Worm (Caenorhabditis elegans) whole organism, L4 larva: Measurements from ENCODE around the gene fbxb-74.

Experiments
- F10B5.3 ChIP-seq: sonication (generic microtip); optimal IDR thresholded peaks from 2 replicates; lab custom pipeline; 2016; ENCODE audit warnings: mild to moderate bottlenecking, missing genetic modification characterization, missing compliant biosample characterization
- F26F4.8 ChIP-seq: fragments of 200-800 bp; sonication (Bioruptor generic); conservative IDR thresholded peaks from 2 replicates; pipeline ENCODE4 v1.3.6; 2022; ENCODE audit warnings: missing genetic modification characterization, missing compliant biosample characterization
- F49E8.2 ChIP-seq: sonication (generic microtip); optimal IDR thresholded peaks from 2 replicates; lab custom pipeline; 2016; ENCODE audit warnings: missing compliant biosample characterization, mild to moderate bottlenecking, missing genetic modification characterization, borderline replicate concordance
- T26A8.4 ChIP-seq: fragments of 200-800 bp; sonication (Bioruptor generic); IDR thresholded peaks from 2 replicates; pipeline ENCODE4 v1.3.6; 2022; ENCODE audit warnings: missing genetic modification characterization, missing compliant biosample characterization
- Y75B8A.6 ChIP-seq: fragments of 200-800 bp; sonication (Bioruptor generic); IDR thresholded peaks from 2 replicates; pipeline ENCODE4 v1.3.6; 2022; ENCODE audit warnings: missing genetic modification reagents, missing genetic modification characterization, missing compliant biosample characterization
- ZK337.2 ChIP-seq: fragments of 200-800 bp; sonication (Bioruptor generic); IDR thresholded peaks from 2 replicates; pipeline ENCODE4 v1.3.6; 2022; ENCODE audit warnings: missing genetic modification reagents, missing genetic modification characterization, missing compliant biosample characterization
- aha-1 ChIP-seq: fragments of 150-350 bp; peaks from one replicate; lab custom pipeline; 2014; ENCODE audit warnings: missing biosample characterization, missing genetic modification characterization
- attf-4 ChIP-seq: sonication (generic microtip); optimal IDR thresholded peaks from 3 replicates; lab custom pipeline; 2017; ENCODE audit warnings: missing biosample characterization, missing genetic modification characterization
- ceh-20 ChIP-seq: fragments of 200-800 bp; sonication (Bioruptor generic); IDR thresholded peaks from 2 replicates; pipeline ENCODE4 v1.3.6; 2022; ENCODE audit warnings: missing genetic modification reagents, missing genetic modification characterization, missing compliant biosample characterization
- ceh-44 ChIP-seq: fragments of 200-800 bp; sonication (Bioruptor generic); IDR thresholded peaks from 2 replicates; pipeline ENCODE4 v1.3.6; 2022; ENCODE audit warnings: missing genetic modification reagents, missing genetic modification characterization, missing compliant biosample characterization
- ctbp-1 ChIP-seq: fragments of 200-800 bp; sonication (Bioruptor generic); IDR thresholded peaks from 2 replicates; pipeline ENCODE4 v1.3.6; 2022; ENCODE audit warnings: missing genetic modification reagents, missing genetic modification characterization, missing compliant biosample characterization
- daf-12 ChIP-seq: fragments of 150-350 bp; optimal IDR thresholded peaks from 2 replicates; lab custom pipeline; 2014; ENCODE audit warnings: missing biosample characterization, missing genetic modification reagents, missing genetic modification characterization
- daf-16 ChIP-seq, 3 experiments: sonication (generic microtip); optimal IDR thresholded peaks; 2 replicates each; lab custom pipeline; 2016 to 2017; ENCODE audit warnings: missing genetic modification characterization in 3 of 3, missing genetic modification reagents in 3 of 3, mild to moderate bottlenecking in 2 of 3, missing compliant biosample characterization in 2 of 3, missing biosample characterization in 1 of 3, moderate library complexity in 1 of 3
- daf-8 ChIP-seq: fragments of 200-800 bp; sonication (Bioruptor generic); IDR thresholded peaks from 2 replicates; pipeline ENCODE4 v1.3.6; 2022; ENCODE audit warnings: missing genetic modification characterization, missing compliant biosample characterization
- dpl-1 ChIP-seq: fragments of 150-350 bp; optimal IDR thresholded peaks from 2 replicates; lab custom pipeline; 2014; ENCODE audit warnings: missing biosample characterization, missing genetic modification reagents, missing genetic modification characterization
- dve-1 ChIP-seq: sonication (generic microtip); optimal IDR thresholded peaks from 2 replicates; lab custom pipeline; 2017; ENCODE audit warnings: antibody characterized with exemption, mild to moderate bottlenecking, missing genetic modification characterization, missing compliant biosample characterization; ENCODE audit not compliant: insufficient read depth
- egl-43 ChIP-seq: fragments of 200-800 bp; sonication (Bioruptor generic); IDR thresholded peaks from 2 replicates; pipeline ENCODE4 v1.3.6; 2022; ENCODE audit warnings: missing genetic modification reagents, missing genetic modification characterization, missing compliant biosample characterization
- hif-1 ChIP-seq, 2 experiments: sonication (generic microtip); optimal IDR thresholded peaks; 2 replicates each; lab custom pipeline; 2016 to 2017; ENCODE audit warnings: missing compliant biosample characterization in 2 of 2, missing genetic modification characterization in 2 of 2, missing genetic modification reagents in 2 of 2, missing genotype in 2 of 2, mild to moderate bottlenecking in 1 of 2
- hlh-11 ChIP-seq: fragments of 200-800 bp; sonication (Bioruptor generic); optimal IDR thresholded peaks from 2 replicates; lab custom pipeline; 2018; ENCODE audit warnings: mild to moderate bottlenecking, missing genetic modification characterization, missing compliant biosample characterization
- hmg-1.1 ChIP-seq: fragments of 200-800 bp; sonication (Bioruptor generic); IDR thresholded peaks from 2 replicates; pipeline ENCODE4 v1.3.6; 2022; ENCODE audit warnings: missing genetic modification reagents, missing genetic modification characterization, missing compliant biosample characterization
- lim-7 ChIP-seq: fragments of 200-800 bp; sonication (Bioruptor generic); IDR thresholded peaks from 2 replicates; pipeline ENCODE4 v1.3.6; 2022; ENCODE audit warnings: missing genetic modification characterization, missing compliant biosample characterization
- lin-1 ChIP-seq: fragments of 200-800 bp; sonication (Bioruptor generic); IDR thresholded peaks from 2 replicates; pipeline ENCODE4 v1.3.6; 2022; ENCODE audit warnings: missing genetic modification reagents, missing genetic modification characterization, missing compliant biosample characterization
- lin-29 ChIP-seq: fragments of 200-800 bp; sonication (Bioruptor generic); IDR thresholded peaks from 2 replicates; pipeline ENCODE4 v1.3.6; 2022; ENCODE audit warnings: missing genetic modification reagents, missing genetic modification characterization, missing compliant biosample characterization
- nhr-10 ChIP-seq: fragments of 150-350 bp; optimal IDR thresholded peaks from 2 replicates; lab custom pipeline; 2014; ENCODE audit warnings: missing biosample characterization, missing genetic modification characterization
- nhr-111 ChIP-seq: fragments of 200-800 bp; sonication (Bioruptor generic); optimal IDR thresholded peaks from 2 replicates; lab custom pipeline; 2018; ENCODE audit warnings: mild to moderate bottlenecking, missing genetic modification characterization, missing compliant biosample characterization
- nhr-42 ChIP-seq: fragments of 200-800 bp; sonication (Bioruptor generic); IDR thresholded peaks from 2 replicates; pipeline ENCODE4 v1.3.6; 2022; ENCODE audit warnings: missing genetic modification characterization, missing compliant biosample characterization
- nhr-48 ChIP-seq: sonication (generic microtip); optimal IDR thresholded peaks from 2 replicates; lab custom pipeline; 2016; ENCODE audit warnings: mild to moderate bottlenecking, missing genetic modification characterization, missing compliant biosample characterization
- nhr-6 ChIP-seq: fragments of 150-350 bp; optimal IDR thresholded peaks from 2 replicates; lab custom pipeline; 2014; ENCODE audit warnings: missing biosample characterization, missing genetic modification characterization
- nhr-77 ChIP-seq: fragments of 150-350 bp; optimal IDR thresholded peaks from 2 replicates; lab custom pipeline; 2014; ENCODE audit warnings: missing biosample characterization, missing genetic modification characterization
- saeg-2 ChIP-seq: fragments of 200-800 bp; sonication (Bioruptor generic); IDR thresholded peaks from 2 replicates; pipeline ENCODE4 v1.3.6; 2022; ENCODE audit warnings: missing genetic modification reagents, missing genetic modification characterization, missing compliant biosample characterization
- snpc-4 ChIP-seq: fragments of 150-350 bp; optimal IDR thresholded peaks from 2 replicates; lab custom pipeline; 2014; ENCODE audit warnings: missing biosample characterization, missing genetic modification characterization
- spr-1 ChIP-seq: sonication (generic microtip); optimal IDR thresholded peaks from 2 replicates; lab custom pipeline; 2016; ENCODE audit warnings: mild to moderate bottlenecking, missing genetic modification characterization, missing compliant biosample characterization
- tra-1 ChIP-seq: fragments of 200-800 bp; sonication (Bioruptor generic); IDR thresholded peaks from 2 replicates; pipeline ENCODE4 v1.3.6; 2022; ENCODE audit warnings: missing genetic modification reagents, missing genetic modification characterization, missing compliant biosample characterization
- unc-130 ChIP-seq: sonication (generic microtip); optimal IDR thresholded peaks from 2 replicates; lab custom pipeline; 2016; ENCODE audit warnings: missing genetic modification reagents, missing genetic modification characterization, missing compliant biosample characterization
- unc-62 ChIP-seq, 3 experiments: fragments of 150-350 bp in 1 of 3; sonication (generic microtip); optimal IDR thresholded peaks in 2 of 3; peaks in 1 of 3; 1 replicate in 1 of 3; 2 replicates in 2 of 3; lab custom pipeline; 2014 to 2017; ENCODE audit warnings: missing biosample characterization in 3 of 3, missing genetic modification characterization in 3 of 3, missing genetic modification reagents in 3 of 3, missing genotype in 1 of 3
- zip-11 ChIP-seq: fragments of 200-800 bp; sonication (Bioruptor generic); IDR thresholded peaks from 2 replicates; pipeline ENCODE4 v1.3.6; 2022; ENCODE audit warnings: missing genetic modification characterization, missing compliant biosample characterization
- ztf-7 ChIP-seq: fragments of 150-350 bp; optimal IDR thresholded peaks from 2 replicates; lab custom pipeline; 2014; ENCODE audit warnings: missing biosample characterization, missing genetic modification characterization

The fbxb-74 gene

DNA sequence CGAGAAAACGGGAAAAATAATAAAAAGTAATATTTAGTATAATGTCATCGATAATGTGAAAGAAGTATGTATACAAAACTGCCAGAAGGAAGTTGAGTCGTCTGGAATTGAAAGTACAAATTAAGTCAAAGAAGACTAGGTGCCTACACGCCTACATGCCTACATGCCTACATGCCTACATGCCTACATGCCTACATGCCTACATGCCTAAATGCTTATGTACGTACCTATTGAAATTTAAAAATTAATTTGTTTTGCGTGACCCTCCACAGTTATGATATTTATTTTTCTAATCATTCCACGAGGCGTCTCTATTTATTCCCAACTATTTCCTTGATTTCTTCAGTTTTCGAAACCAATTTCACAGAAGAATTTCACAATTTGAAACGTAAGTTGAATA, 9.2 kb downstream of the fbxb-74 start, which contains the start of the genes str-185 and R08C7.5:
TSS of gene str-185 (minus strand) at position 101 of the 400 bp plus-strand sequence.
TSS of gene R08C7.5 (plus strand) at position 329 of the 400 bp plus-strand sequence.
- TF ChIP-seq zip-11 (GFP tag; lab: Robert Waterston, UW) (no peak), unc-130 (GFP tag; lab: Kevin White, UChicago) (no peak), daf-12 (tag; lab: Kevin White, UChicago) (no peak), nhr-77 (no peak), nhr-48 (tag; lab: Kevin White, UChicago) (no peak), hif-1 (tag; optimal IDR thresholded peaks at IDR 0.05; lab: Kevin White, UChicago) (no peak), T26A8.4 (GFP tag; lab: Robert Waterston, UW) (no peak), Y75B8A.6 (GFP tag; lab: Robert Waterston, UW) (no peak), daf-8 (GFP tag; lab: Robert Waterston, UW) (no peak), F26F4.8 (GFP tag; lab: Robert Waterston, UW) (no peak), tra-1 (GFP tag; lab: Robert Waterston, UW) (no peak), ceh-20 (GFP tag; lab: Robert Waterston, UW) (no peak), dpl-1 (GFP tag; lab: Kevin White, UChicago) (no peak), spr-1 (no peak), dve-1 (tag; lab: Kevin White, UChicago) (no peak)

DNA sequence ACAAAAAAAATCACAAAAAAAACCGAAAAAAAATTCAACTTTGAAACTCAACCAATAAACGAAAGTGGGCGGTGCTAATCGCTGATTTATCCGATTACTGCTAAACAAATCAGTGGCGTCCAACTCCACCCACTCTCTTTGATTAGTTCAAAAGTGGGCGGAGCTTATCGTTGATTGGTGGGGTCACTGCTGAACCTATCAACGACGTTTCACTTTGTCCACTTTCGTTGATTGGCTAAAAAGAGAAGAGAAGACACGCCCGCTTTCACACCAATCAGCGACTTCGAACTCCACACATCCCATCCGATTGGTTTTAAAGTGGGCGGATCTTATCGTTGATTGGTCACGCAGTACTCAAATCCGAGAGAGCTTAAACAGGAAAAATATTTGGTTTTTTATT, 15.2 kb downstream of the fbxb-74 start:
- no peak for TF ChIP-seq nhr-6 (tag; lab: Kevin White, UChicago)
- TF ChIP-seq unc-62 (GFP tag; optimal IDR thresholded peaks at IDR 0.05 in 1 of 2; lab: Kevin White, UChicago) = peak in 1 of 2 experiments; percentile 55
- no peak for TF ChIP-seq unc-62 (tag; optimal IDR thresholded peaks at IDR 0.05; lab: Kevin White, UChicago)
- TF ChIP-seq F10B5.3 (tag; lab: Kevin White, UChicago) = no peak
- no peak for TF ChIP-seq F49E8.2 (tag; lab: Kevin White, UChicago)
- no peak for TF ChIP-seq nhr-10 (tag; lab: Kevin White, UChicago)
- TF ChIP-seq hlh-11 (tag; lab: Kevin White, UChicago) = no peak
- no peak for TF ChIP-seq egl-43 (GFP tag; lab: Robert Waterston, UW)
- no peak for TF ChIP-seq dve-1 (tag; lab: Kevin White, UChicago)

DNA sequence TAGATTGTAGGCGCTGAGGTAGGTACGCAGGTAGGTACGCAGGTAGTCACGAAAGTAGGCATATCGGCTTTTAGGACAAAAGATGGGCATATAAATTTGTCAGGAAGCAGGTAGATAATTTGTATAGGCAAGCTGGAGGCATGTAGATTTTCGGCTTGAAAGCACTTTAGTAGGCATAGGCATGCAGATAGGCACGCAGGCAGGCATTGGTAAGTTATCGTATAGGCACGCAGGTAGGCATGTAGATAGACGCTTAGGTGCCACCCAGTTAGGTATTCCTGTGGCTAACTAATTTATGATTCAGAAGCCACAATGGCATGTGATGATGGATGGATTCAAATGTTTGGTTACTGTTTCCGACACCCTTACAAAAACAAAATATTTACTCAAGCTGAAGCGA, 16.1 kb downstream of the fbxb-74 start:
- TF ChIP-seq aha-1 (tag; lab: Kevin White, UChicago) (no peak), unc-62 (GFP tag; optimal IDR thresholded peaks at IDR 0.05 in 1 of 2; lab: Kevin White, UChicago) (peak in 1 of 2 experiments; percentile 95), unc-62 (tag; optimal IDR thresholded peaks at IDR 0.05; lab: Kevin White, UChicago) (no peak), ZK337.2 (GFP tag; lab: Robert Waterston, UW) (no peak)
- TF ChIP-seq, all 104 proteins: peak for 1

DNA sequence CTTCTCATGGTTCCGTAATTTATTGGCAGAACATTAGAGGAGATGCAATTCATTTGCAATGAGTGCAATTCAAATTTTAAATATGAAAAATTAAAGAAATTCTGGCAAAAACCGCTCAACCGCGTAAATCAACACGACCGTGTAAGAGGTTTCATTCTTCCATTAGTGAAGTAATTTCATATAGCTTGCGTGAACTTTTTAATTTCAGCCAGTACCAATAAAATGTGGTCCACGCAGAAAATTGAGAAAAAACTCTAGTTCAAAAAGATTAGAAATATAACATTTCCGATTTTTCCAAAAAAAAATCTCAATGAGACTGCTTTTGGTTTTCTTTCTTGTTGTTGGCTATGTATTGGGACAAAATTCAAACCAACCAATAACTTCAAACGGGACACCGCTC, 17.1 kb downstream of the fbxb-74 start, which contains the start of gene clec-175:
TSS of gene clec-175 (plus strand) at position 301 of the 400 bp plus-strand sequence.
- TF ChIP-seq lin-1 (GFP tag; lab: Robert Waterston, UW) (no peak), egl-43 (GFP tag; lab: Robert Waterston, UW) (no peak), ceh-44 (GFP tag; lab: Robert Waterston, UW) (no peak), hmg-1.1 (no peak), hlh-11 (tag; lab: Kevin White, UChicago) (no peak), ztf-7 (tag; lab: Kevin White, UChicago) (no peak), daf-16 (GFP tag; optimal IDR thresholded peaks at IDR 0.05; lab: Kevin White, UChicago) (no peak), daf-16 (tag; optimal IDR thresholded peaks at IDR 0.05; lab: Kevin White, UChicago) (no peak), lim-7 (GFP tag; lab: Robert Waterston, UW) (no peak), nhr-111 (GFP tag; lab: Kevin White, UChicago) (no peak), lin-29 (GFP tag; lab: Robert Waterston, UW) (no peak), ctbp-1 (GFP tag; lab: Robert Waterston, UW) (no peak), snpc-4 (tag; lab: Kevin White, UChicago) (no peak), F10B5.3 (tag; lab: Kevin White, UChicago) (no peak), saeg-2 (GFP tag; lab: Robert Waterston, UW) (no peak), nhr-42 (GFP tag; lab: Robert Waterston, UW) (no peak), attf-4 (tag; lab: Kevin White, UChicago) (no peak)
